Fruit fly (Drosophila melanogaster) whole organism, embryonic: ENCODE data around the gene Orc2.
A peak's percentile ranks its signal among the peaks of the same experiment; 100 is the strongest.

ENCODE experiments used
- Awh ChIP-seq: fragments of 200-800 bp; sonication (Bioruptor generic); IDR thresholded peaks from 2 replicates; pipeline ENCODE4, ENCODE4 v1.3.6; 2022; ENCODE audit warnings: missing biosample characterization, missing genetic modification characterization
- CG1024 ChIP-seq: fragments of 200-800 bp; sonication (Bioruptor generic); IDR thresholded peaks from 2 replicates; pipeline ENCODE4 v1.3.6; 2022; ENCODE audit warnings: missing biosample characterization, missing genetic modification characterization
- CG10321 ChIP-seq: fragments of 200-800 bp; sonication (Bioruptor generic); IDR thresholded peaks from 2 replicates; pipeline ENCODE4 v1.3.6; 2022; ENCODE audit warnings: missing biosample characterization, missing genetic modification characterization
- CG12391 ChIP-seq: fragments of 200-800 bp; sonication (Bioruptor generic); optimal IDR thresholded peaks from 3 replicates; lab custom pipeline; 2018; ENCODE audit warnings: missing biosample characterization, mild to moderate bottlenecking, missing genetic modification characterization, moderate library complexity
- CG13123 ChIP-seq: fragments of 200-800 bp; sonication (Bioruptor generic); optimal IDR thresholded peaks from 2 replicates; lab custom pipeline; 2016; ENCODE audit warnings: missing biosample characterization, missing genetic modification characterization
- CG14014 ChIP-seq: fragments of 200-800 bp; sonication (Bioruptor generic); IDR thresholded peaks from 2 replicates; pipeline ENCODE4 v1.3.6; 2022; ENCODE audit warnings: missing biosample characterization, missing genetic modification characterization
- CG14050 ChIP-seq: fragments of 200-800 bp; sonication (Bioruptor generic); IDR thresholded peaks from 3 replicates; pipeline ENCODE4 v1.3.6; 2022; ENCODE audit warnings: missing biosample characterization, missing genetic modification characterization
- CG17568 ChIP-seq: fragments of 200-800 bp; sonication (Bioruptor generic); optimal IDR thresholded peaks from 2 replicates; lab custom pipeline; 2018; ENCODE audit warnings: missing biosample characterization, mild to moderate bottlenecking, missing genetic modification characterization, moderate library complexity
- CG2712 ChIP-seq: fragments of 200-800 bp; optimal IDR thresholded peaks from 3 replicates; lab custom pipeline; 2019; ENCODE audit warnings: missing biosample characterization, mild to moderate bottlenecking, missing genetic modification characterization, moderate library complexity
- CG30403 ChIP-seq: fragments of 200-800 bp; sonication (Bioruptor generic); optimal IDR thresholded peaks from 3 replicates; lab custom pipeline; 2016; ENCODE audit warnings: missing biosample characterization, missing genetic modification characterization
- CG34224 ChIP-seq: fragments of 200-800 bp; sonication (Bioruptor generic); IDR thresholded peaks from 3 replicates; pipeline ENCODE4 v1.3.6; 2022; ENCODE audit warnings: missing biosample characterization, missing genetic modification characterization; ENCODE audit not compliant: partially characterized antibody
- CG6689 ChIP-seq: fragments of 200-800 bp; sonication (Bioruptor generic); IDR thresholded peaks from 2 replicates; pipeline ENCODE4 v1.3.6; 2022; ENCODE audit warnings: missing biosample characterization, missing genetic modification characterization
- CG7839 ChIP-seq: fragments of 200-800 bp; sonication (Bioruptor generic); optimal IDR thresholded peaks from 3 replicates; lab custom pipeline; 2018; ENCODE audit warnings: missing biosample characterization, mild to moderate bottlenecking, missing genetic modification characterization, moderate library complexity
- CG8281 ChIP-seq: fragments of 200-800 bp; sonication (Bioruptor generic); optimal IDR thresholded peaks from 2 replicates; lab custom pipeline; 2018; ENCODE audit warnings: missing biosample characterization, mild to moderate bottlenecking, missing genetic modification characterization, moderate library complexity
- CG8388 ChIP-seq: fragments of 200-800 bp; sonication (Bioruptor generic); optimal IDR thresholded peaks from 2 replicates; lab custom pipeline; 2019; ENCODE audit warnings: missing biosample characterization, mild to moderate bottlenecking, missing genetic modification characterization, moderate library complexity
- CG9437 ChIP-seq: fragments of 200-800 bp; sonication (Bioruptor generic); optimal IDR thresholded peaks from 2 replicates; lab custom pipeline; 2018; ENCODE audit warnings: missing biosample characterization, mild to moderate bottlenecking, missing genetic modification characterization
- CG9727 ChIP-seq: fragments of 200-800 bp; sonication (Bioruptor generic); optimal IDR thresholded peaks from 3 replicates; lab custom pipeline; 2017; ENCODE audit warnings: missing biosample characterization, mild to moderate bottlenecking, missing genetic modification characterization
- CG9817 ChIP-seq: fragments of 200-800 bp; sonication (Bioruptor generic); optimal IDR thresholded peaks from 2 replicates; lab custom pipeline; 2018; ENCODE audit warnings: missing biosample characterization, mild to moderate bottlenecking, missing genetic modification characterization, moderate library complexity
- D ChIP-seq, 2 experiments: fragments of 200-800 bp in 1 of 2; fragments of >200 bp in 1 of 2; sonication (Bioruptor generic) in 1 of 2; optimal IDR thresholded peaks; 2 replicates in 1 of 2; 3 replicates in 1 of 2; lab custom pipeline; 2017; ENCODE audit warnings: mild to moderate bottlenecking in 1 of 2, missing biosample characterization in 1 of 2, missing genetic modification characterization in 1 of 2, missing genetic modification reagents in 1 of 2
- Dip3 ChIP-seq: fragments of 200-800 bp; sonication (Bioruptor generic); optimal IDR thresholded peaks from 3 replicates; lab custom pipeline; 2016; ENCODE audit warnings: missing biosample characterization, missing genetic modification characterization
- Doc2 ChIP-seq: fragments of 200-800 bp; sonication (Bioruptor generic); IDR thresholded peaks from 2 replicates; pipeline ENCODE4 v1.3.6; 2022; ENCODE audit warnings: missing biosample characterization, missing genetic modification characterization
- Doc3 ChIP-seq: fragments of 200-800 bp; sonication (Bioruptor generic); IDR thresholded peaks from 3 replicates; pipeline ENCODE4 v1.3.6; 2022; ENCODE audit warnings: missing biosample characterization, missing genetic modification characterization; ENCODE audit not compliant: partially characterized antibody
- H2.0 ChIP-seq: fragments of 200-800 bp; sonication (Bioruptor generic); IDR thresholded peaks from 2 replicates; pipeline ENCODE4 v1.3.6; 2022; ENCODE audit warnings: missing biosample characterization, missing genetic modification characterization
- Kr ChIP-seq: fragments of 200-800 bp; sonication (Bioruptor generic); optimal IDR thresholded peaks from 2 replicates; lab custom pipeline; 2017; ENCODE audit warnings: missing biosample characterization, mild to moderate bottlenecking, missing genetic modification characterization
- NC2α ChIP-seq: fragments of 200-800 bp; sonication (Bioruptor generic); optimal IDR thresholded peaks from 2 replicates; lab custom pipeline; 2016; ENCODE audit warnings: missing biosample characterization, missing genetic modification characterization
- Optix ChIP-seq: fragments of 200-800 bp; sonication (Bioruptor generic); IDR thresholded peaks from 3 replicates; pipeline ENCODE4 v1.3.6; 2022; ENCODE audit warnings: missing biosample characterization, missing genetic modification characterization
- Rx ChIP-seq: fragments of 200-800 bp; sonication (Bioruptor generic); IDR thresholded peaks from 2 replicates; pipeline ENCODE4 v1.3.6; 2022; ENCODE audit warnings: missing biosample characterization, missing genetic modification characterization
- Side ChIP-seq: fragments of 200-800 bp; sonication (Bioruptor generic); optimal IDR thresholded peaks from 2 replicates; lab custom pipeline; 2016; ENCODE audit warnings: missing biosample characterization, missing genetic modification characterization
- Sry-β ChIP-seq: fragments of 200-800 bp; sonication (Bioruptor generic); optimal IDR thresholded peaks from 2 replicates; lab custom pipeline; 2018; ENCODE audit warnings: missing biosample characterization, mild to moderate bottlenecking, missing genetic modification characterization, moderate library complexity
- bigmax ChIP-seq: fragments of 200-800 bp; sonication (Bioruptor generic); optimal IDR thresholded peaks from 2 replicates; lab custom pipeline; 2018; ENCODE audit warnings: missing biosample characterization, mild to moderate bottlenecking, missing genetic modification characterization
- bowl ChIP-seq: fragments of 200-800 bp; sonication (Bioruptor generic); IDR thresholded peaks from 2 replicates; pipeline ENCODE4 v1.3.6; 2022; ENCODE audit warnings: missing biosample characterization, missing genetic modification characterization
- danr ChIP-seq: fragments of 200-800 bp; sonication (Bioruptor generic); IDR thresholded peaks from 2 replicates; pipeline ENCODE4 v1.3.6; 2022; ENCODE audit warnings: missing biosample characterization, missing genetic modification characterization
- dmrt11E ChIP-seq: fragments of 200-800 bp; sonication (Bioruptor generic); optimal IDR thresholded peaks from 3 replicates; lab custom pipeline; 2018; ENCODE audit warnings: missing biosample characterization, mild to moderate bottlenecking, missing genetic modification characterization, moderate library complexity
- ems ChIP-seq: fragments of 200-800 bp; sonication (Bioruptor generic); optimal IDR thresholded peaks from 3 replicates; lab custom pipeline; 2016; ENCODE audit warnings: missing biosample characterization, missing genetic modification characterization
- fd96Cb ChIP-seq: fragments of 200-800 bp; sonication (Bioruptor generic); optimal IDR thresholded peaks from 2 replicates; lab custom pipeline; 2018; ENCODE audit warnings: missing biosample characterization, mild to moderate bottlenecking, missing genetic modification characterization, moderate library complexity
- gce ChIP-seq: fragments of 200-800 bp; sonication (Bioruptor generic); IDR thresholded peaks from 3 replicates; pipeline ENCODE4 v1.3.6; 2022; ENCODE audit warnings: missing biosample characterization, missing genetic modification characterization
- gcm2 ChIP-seq: fragments of 200-800 bp; sonication (Bioruptor generic); optimal IDR thresholded peaks from 2 replicates; lab custom pipeline; 2016; ENCODE audit warnings: missing biosample characterization, missing genetic modification characterization
- hbn ChIP-seq: fragments of 200-800 bp; sonication (Bioruptor generic); IDR thresholded peaks from 2 replicates; pipeline ENCODE4 v1.3.6; 2022; ENCODE audit warnings: missing biosample characterization, missing genetic modification characterization; ENCODE audit not compliant: partially characterized antibody
- hth ChIP-seq: fragments of >200 bp; optimal IDR thresholded peaks from 2 replicates; lab custom pipeline; 2017; ENCODE audit warnings: inconsistent platforms
- kni ChIP-seq: fragments of 200-800 bp; sonication (Bioruptor generic); optimal IDR thresholded peaks from 3 replicates; lab custom pipeline; 2017; ENCODE audit warnings: mild to moderate bottlenecking, missing biosample characterization, missing genetic modification reagents, missing genetic modification characterization
- lmd ChIP-seq: fragments of 200-800 bp; sonication (Bioruptor generic); IDR thresholded peaks from 2 replicates; pipeline ENCODE4 v1.3.6; 2022; ENCODE audit warnings: missing biosample characterization, missing genetic modification characterization
- mirr ChIP-seq: fragments of 200-800 bp; sonication (Bioruptor generic); optimal IDR thresholded peaks from 3 replicates; lab custom pipeline; 2018; ENCODE audit warnings: missing biosample characterization, mild to moderate bottlenecking, missing genetic modification characterization
- prd ChIP-seq, 3 experiments: fragments of >200 bp in 2 of 3; fragments of 200-800 bp in 1 of 3; sonication (Bioruptor generic) in 1 of 3; optimal IDR thresholded peaks in 2 of 3; IDR thresholded peaks in 1 of 3; 2 replicates in 2 of 3; 3 replicates in 1 of 3; pipeline versions ENCODE4 v1.3.6 to Lab custom; 2017 to 2022; ENCODE audit warnings: missing biosample characterization in 1 of 3, missing genetic modification characterization in 1 of 3
- pros ChIP-seq: fragments of 200-800 bp; sonication (Bioruptor generic); optimal IDR thresholded peaks from 3 replicates; lab custom pipeline; 2019; ENCODE audit warnings: missing biosample characterization, mild to moderate bottlenecking, missing genetic modification characterization, moderate library complexity
- pzg ChIP-seq: fragments of 200-800 bp; sonication (Bioruptor generic); optimal IDR thresholded peaks from 3 replicates; lab custom pipeline; 2018; ENCODE audit warnings: missing biosample characterization, mild to moderate bottlenecking, missing genetic modification characterization, moderate library complexity
- sens ChIP-seq: fragments of 200-800 bp; sonication (Bioruptor generic); peaks from one replicate; lab custom pipeline; 2016; ENCODE audit warnings: missing biosample characterization, missing genetic modification characterization
- slou ChIP-seq: fragments of 200-800 bp; sonication (Bioruptor generic); optimal IDR thresholded peaks from 3 replicates; lab custom pipeline; 2016; ENCODE audit warnings: missing biosample characterization, missing genetic modification characterization
- unpg ChIP-seq: fragments of 200-800 bp; sonication (Bioruptor generic); optimal IDR thresholded peaks from 3 replicates; lab custom pipeline; 2018; ENCODE audit warnings: missing biosample characterization, mild to moderate bottlenecking, missing genetic modification characterization, moderate library complexity
- yki ChIP-seq: fragments of >200 bp; optimal IDR thresholded peaks from 3 replicates; lab custom pipeline; 2018
- zen ChIP-seq: fragments of 200-800 bp; sonication (Bioruptor generic); optimal IDR thresholded peaks from 3 replicates; lab custom pipeline; 2018; ENCODE audit warnings: missing biosample characterization, mild to moderate bottlenecking, missing genetic modification characterization, moderate library complexity

Orc2 gene

dm6 chr3R:13986648-13987047 is 22.0 kb downstream of the Orc2 start (continued):
- TF ChIP-seq CG2712 (peak; percentile 20), Doc3 (no peak), hbn (GFP tag; lab: Robert Waterston, UW) (no peak), CG30403 (GFP tag; lab: Kevin White, UChicago) (peak; percentile 19), CG17568 (GFP tag; lab: Kevin White, UChicago) (peak; percentile 0), fd96Cb (tag; lab: Kevin White, UChicago) (peak; percentile 29), mirr (GFP tag; lab: Kevin White, UChicago) (no peak), ems (GFP tag; lab: Kevin White, UChicago) (no peak), Side (GFP tag; lab: Kevin White, UChicago) (no peak), pzg (GFP tag; lab: Kevin White, UChicago) (no peak), CG9727 (GFP tag; lab: Kevin White, UChicago) (no peak), CG8281 (tag; lab: Kevin White, UChicago) (no peak), Dip3 (GFP tag; lab: Kevin White, UChicago) (no peak), NC2α (GFP tag; lab: Kevin White, UChicago) (no peak), pros (GFP tag; lab: Kevin White, UChicago) (no peak), CG14050 (GFP tag; lab: Robert Waterston, UW) (no peak), lmd (GFP tag; lab: Robert Waterston, UW) (no peak), CG12391 (tag; lab: Kevin White, UChicago) (peak; percentile 14), CG8388 (GFP tag; lab: Kevin White, UChicago) (no peak), gcm2 (GFP tag; lab: Kevin White, UChicago) (no peak), hth (lab: Kevin White, UChicago) (no peak), CG34224 (no peak), Doc2 (GFP tag; lab: Robert Waterston, UW) (no peak), CG14014 (no peak), gce (GFP tag; lab: Robert Waterston, UW) (no peak), dmrt11E (tag; lab: Kevin White, UChicago) (no peak), Rx (no peak), CG1024 (GFP tag; lab: Robert Waterston, UW) (no peak), yki (lab: Kevin White, UChicago) (no peak), CG10321 (GFP tag; lab: Robert Waterston, UW) (no peak), Optix (GFP tag; lab: Robert Waterston, UW) (no peak), unpg (GFP tag; lab: Kevin White, UChicago) (peak; percentile 1), CG9437 (GFP tag; lab: Kevin White, UChicago) (peak; percentile 13), bowl (no peak), H2.0 (no peak), bigmax (GFP tag; lab: Kevin White, UChicago) (no peak)

- 0 out of 2 replicates have a peak, but pooled peaks have one; percentile 12 for TF ChIP-seq Awh (GFP tag; lab: Robert Waterston, UW)
- no peak for TF ChIP-seq CG13123 (GFP tag; lab: Kevin White, UChicago)
- TF ChIP-seq D (optimal IDR thresholded peaks at IDR 0.05; lab: Kevin White, UChicago): peak; percentile 85
- no peak for TF ChIP-seq D (GFP tag; optimal IDR thresholded peaks at IDR 0.05; lab: Kevin White, UChicago)
- TF ChIP-seq Sry-β: no peak
- peak; percentile 21 for TF ChIP-seq kni
- no peak for TF ChIP-seq CG7839 (tag; lab: Kevin White, UChicago)
- peak; percentile 92 for TF ChIP-seq zen
- TF ChIP-seq prd (optimal IDR thresholded peaks at IDR 0.05; lab: Kevin White, UChicago): no peak
- 0 out of 3 replicates have a peak, but pooled peaks have one; percentile 42 for TF ChIP-seq prd (GFP tag; IDR thresholded peaks at IDR 0.05; lab: Robert Waterston, UW)
- no peak for TF ChIP-seq CG6689
- peak; percentile 62 for TF ChIP-seq Kr (GFP tag; lab: Kevin White, UChicago)
- TF ChIP-seq danr (GFP tag; lab: Robert Waterston, UW): no peak
- no peak for TF ChIP-seq slou
- TF ChIP-seq CG9817 (tag; lab: Kevin White, UChicago): no peak
- TF ChIP-seq sens (GFP tag; lab: Kevin White, UChicago): peak; percentile 33
These were observed 24.3 kb downstream of the Orc2 start for dm6 chr3R:13988923-13989436.
